Fruit fly (Drosophila melanogaster) whole organism, embryonic: ENCODE measurements around the gene CG10337.

Experiments used
- Adf1 ChIP-seq: fragments of 200-800 bp; sonication (Bioruptor generic); IDR thresholded peaks from 2 replicates; pipeline ENCODE4 v1.3.6; 2022; ENCODE audit warnings: missing biosample characterization, missing genetic modification characterization
- B-H2 ChIP-seq: fragments of 200-800 bp; sonication (Bioruptor generic); optimal IDR thresholded peaks from 2 replicates; lab custom pipeline; 2018; ENCODE audit warnings: missing biosample characterization, mild to moderate bottlenecking, missing genetic modification characterization
- BtbVII ChIP-seq: fragments of 200-800 bp; sonication (Bioruptor generic); optimal IDR thresholded peaks from 3 replicates; lab custom pipeline; 2017; ENCODE audit warnings: missing biosample characterization, mild to moderate bottlenecking, missing genetic modification characterization
- CG10209 ChIP-seq: fragments of 200-800 bp; sonication (Bioruptor generic); optimal IDR thresholded peaks from 3 replicates; lab custom pipeline; 2017; ENCODE audit warnings: missing biosample characterization, mild to moderate bottlenecking, missing genetic modification characterization, missing genetic modification reagents
- CG10431 ChIP-seq: fragments of 200-800 bp; sonication (Bioruptor generic); optimal IDR thresholded peaks from 3 replicates; lab custom pipeline; 2018; ENCODE audit warnings: missing biosample characterization, mild to moderate bottlenecking, missing genetic modification characterization
- CG10543 ChIP-seq: fragments of 200-800 bp; sonication (Bioruptor generic); optimal IDR thresholded peaks from 3 replicates; lab custom pipeline; 2017; ENCODE audit warnings: missing biosample characterization, mild to moderate bottlenecking, missing genetic modification characterization, moderate library complexity
- CG12769 ChIP-seq: fragments of 200-800 bp; sonication (Bioruptor generic); optimal IDR thresholded peaks from 2 replicates; lab custom pipeline; 2019; ENCODE audit warnings: missing biosample characterization, mild to moderate bottlenecking, missing genetic modification characterization, moderate library complexity
- CG13123 ChIP-seq: fragments of 200-800 bp; sonication (Bioruptor generic); optimal IDR thresholded peaks from 2 replicates; lab custom pipeline; 2016; ENCODE audit warnings: missing biosample characterization, missing genetic modification characterization
- CG13287 ChIP-seq: fragments of 200-800 bp; sonication (Bioruptor generic); IDR thresholded peaks from 2 replicates; pipeline ENCODE4 v1.3.6; 2022; ENCODE audit warnings: missing biosample characterization, missing genetic modification characterization; ENCODE audit not compliant: partially characterized antibody
- CG13894 ChIP-seq: fragments of 200-800 bp; sonication (Bioruptor generic); optimal IDR thresholded peaks from 3 replicates; lab custom pipeline; 2018; ENCODE audit warnings: missing biosample characterization, mild to moderate bottlenecking, missing genetic modification characterization, moderate library complexity
- CG15514 ChIP-seq: fragments of 200-800 bp; sonication (Bioruptor generic); optimal IDR thresholded peaks from 3 replicates; lab custom pipeline; 2017; ENCODE audit warnings: missing biosample characterization, missing genetic modification characterization, mild to moderate bottlenecking, moderate library complexity, missing genetic modification reagents
- CG2199 ChIP-seq: fragments of 200-800 bp; sonication (Bioruptor generic); IDR thresholded peaks from 3 replicates; pipeline ENCODE4 v1.3.6; 2022; ENCODE audit warnings: missing biosample characterization, missing genetic modification characterization
- CG34376 ChIP-seq: fragments of 200-800 bp; sonication (Bioruptor generic); optimal IDR thresholded peaks from 2 replicates; lab custom pipeline; 2018; ENCODE audit warnings: missing biosample characterization, mild to moderate bottlenecking, missing genetic modification characterization
- CG34422 ChIP-seq: fragments of 200-800 bp; sonication (Bioruptor generic); IDR thresholded peaks from 3 replicates; pipeline ENCODE4 v1.3.6; 2022; ENCODE audit warnings: missing biosample characterization, missing genetic modification characterization
- CG42726 ChIP-seq: fragments of 200-800 bp; sonication (Bioruptor generic); IDR thresholded peaks from 2 replicates; pipeline ENCODE4 v1.3.6; 2022; ENCODE audit warnings: missing biosample characterization, missing genetic modification characterization; ENCODE audit not compliant: partially characterized antibody
- CG4360 ChIP-seq: fragments of 200-800 bp; sonication (Bioruptor generic); IDR thresholded peaks from 2 replicates; pipeline ENCODE4 v1.3.6; 2022; ENCODE audit warnings: missing biosample characterization, missing genetic modification characterization
- CG5180 ChIP-seq: fragments of 200-800 bp; sonication (Bioruptor generic); optimal IDR thresholded peaks from 3 replicates; lab custom pipeline; 2017; ENCODE audit warnings: missing biosample characterization, missing genetic modification characterization, mild to moderate bottlenecking, moderate library complexity, missing genetic modification reagents
- CG7372 ChIP-seq: fragments of 200-800 bp; sonication (Bioruptor generic); IDR thresholded peaks from 2 replicates; pipeline ENCODE4 v1.3.6; 2022; ENCODE audit warnings: missing biosample characterization, missing genetic modification characterization
- CG8765 ChIP-seq: fragments of 200-800 bp; sonication (Bioruptor generic); IDR thresholded peaks from 2 replicates; pipeline ENCODE4 v1.3.6; 2022; ENCODE audit warnings: missing biosample characterization, missing genetic modification characterization
- CrebB ChIP-seq: fragments of 200-800 bp; sonication (Bioruptor generic); optimal IDR thresholded peaks from 3 replicates; lab custom pipeline; 2018; ENCODE audit warnings: missing biosample characterization, mild to moderate bottlenecking, missing genetic modification characterization
- Dbx ChIP-seq: fragments of 200-800 bp; sonication (Bioruptor generic); IDR thresholded peaks from 3 replicates; pipeline ENCODE4 v1.3.6; 2022; ENCODE audit warnings: missing biosample characterization, missing genetic modification characterization
- Deaf1 ChIP-seq: fragments of 200-800 bp; optimal IDR thresholded peaks from 3 replicates; lab custom pipeline; 2019; ENCODE audit warnings: missing biosample characterization, mild to moderate bottlenecking, missing genetic modification characterization, moderate library complexity
- E2f2 ChIP-seq: fragments of 200-800 bp; sonication (Bioruptor generic); IDR thresholded peaks from 2 replicates; pipeline ENCODE4 v1.3.6; 2022; ENCODE audit warnings: missing biosample characterization, missing genetic modification characterization
- HLHmδ ChIP-seq: fragments of 200-800 bp; sonication (Bioruptor generic); optimal IDR thresholded peaks from 2 replicates; lab custom pipeline; 2018; ENCODE audit warnings: missing biosample characterization, mild to moderate bottlenecking, missing genetic modification characterization, moderate library complexity
- Jarid2 ChIP-seq: fragments of 200-800 bp; sonication (Bioruptor generic); optimal IDR thresholded peaks from 3 replicates; lab custom pipeline; 2017; ENCODE audit warnings: mild to moderate bottlenecking, missing biosample characterization, missing genetic modification reagents, missing genetic modification characterization
- MTF-1 ChIP-seq: fragments of 200-800 bp; sonication (Bioruptor generic); optimal IDR thresholded peaks from 2 replicates; lab custom pipeline; 2018; ENCODE audit warnings: missing biosample characterization, mild to moderate bottlenecking, missing genetic modification characterization, borderline replicate concordance
- Med ChIP-seq: fragments of 200-800 bp; sonication (Bioruptor generic); peaks from one replicate; lab custom pipeline; 2016; ENCODE audit warnings: missing biosample characterization, missing genetic modification characterization, mild to moderate bottlenecking, inconsistent platforms, moderate library complexity
- Pdp1 ChIP-seq, 2 experiments: fragments of 200-800 bp; sonication (Bioruptor generic); optimal IDR thresholded peaks; 3 replicates each; lab custom pipeline; 2016; ENCODE audit warnings: missing biosample characterization in 2 of 2, missing genetic modification characterization in 2 of 2, mild to moderate bottlenecking in 1 of 2, moderate library complexity in 1 of 2
- Tbp ChIP-seq: fragments of >200 bp; optimal IDR thresholded peaks from 2 replicates; lab custom pipeline; 2018; ENCODE audit warnings: missing biosample characterization, missing genetic modification characterization
- Trl ChIP-seq, 3 experiments: fragments of >200 bp in 2 of 3; fragments of 200-800 bp in 1 of 3; sonication (Bioruptor generic) in 1 of 3; optimal IDR thresholded peaks; 2 replicates in 1 of 3; 3 replicates in 2 of 3; lab custom pipeline; 2016 to 2017; ENCODE audit warnings: missing biosample characterization in 1 of 3, missing genetic modification characterization in 1 of 3
- Xrp1 ChIP-seq: fragments of 200-800 bp; sonication (Bioruptor generic); IDR thresholded peaks from 2 replicates; pipeline ENCODE4 v1.3.6; 2022; ENCODE audit warnings: missing biosample characterization, missing genetic modification characterization
- abd-A ChIP-seq: fragments of 200-800 bp; sonication (Bioruptor generic); optimal IDR thresholded peaks from 3 replicates; lab custom pipeline; 2019; ENCODE audit warnings: missing biosample characterization, mild to moderate bottlenecking, missing genetic modification characterization, moderate library complexity
- chinmo ChIP-seq: fragments of 200-800 bp; sonication (Bioruptor generic); IDR thresholded peaks from 4 replicates; pipeline ENCODE4 v1.3.6; 2022; ENCODE audit warnings: missing biosample characterization, missing genetic modification characterization; ENCODE audit not compliant: partially characterized antibody
- eve ChIP-seq, 2 experiments: fragments of >200 bp; optimal IDR thresholded peaks; 2 replicates each; lab custom pipeline; 2017; ENCODE audit warnings: missing biosample characterization in 2 of 2, missing genetic modification characterization in 2 of 2
- exex ChIP-seq: fragments of 200-800 bp; sonication (Bioruptor generic); optimal IDR thresholded peaks from 4 replicates; lab custom pipeline; 2018; ENCODE audit warnings: missing biosample characterization, mild to moderate bottlenecking, missing genetic modification characterization, moderate library complexity
- gcm ChIP-seq: fragments of 200-800 bp; sonication (Bioruptor generic); optimal IDR thresholded peaks from 2 replicates; lab custom pipeline; 2019; ENCODE audit warnings: missing biosample characterization, mild to moderate bottlenecking, missing genetic modification characterization, moderate library complexity
- kay ChIP-seq: fragments of 200-800 bp; sonication (Bioruptor generic); optimal IDR thresholded peaks from 2 replicates; lab custom pipeline; 2016; ENCODE audit warnings: missing biosample characterization, missing genetic modification characterization
- nom ChIP-seq: fragments of 200-800 bp; sonication (Bioruptor generic); optimal IDR thresholded peaks from 2 replicates; lab custom pipeline; 2017; ENCODE audit warnings: missing biosample characterization, missing genetic modification characterization, mild to moderate bottlenecking, moderate library complexity, missing genetic modification reagents
- oc ChIP-seq: fragments of 200-800 bp; sonication (Bioruptor generic); optimal IDR thresholded peaks from 2 replicates; lab custom pipeline; 2018; ENCODE audit warnings: missing biosample characterization, mild to moderate bottlenecking, missing genetic modification characterization, moderate library complexity
- odd ChIP-seq: fragments of 200-800 bp; sonication (Bioruptor generic); optimal IDR thresholded peaks from 2 replicates; lab custom pipeline; 2017; ENCODE audit warnings: missing biosample characterization, mild to moderate bottlenecking, missing genetic modification characterization
- pho ChIP-seq: fragments of 200-800 bp; sonication (Bioruptor generic); optimal IDR thresholded peaks from 2 replicates; lab custom pipeline; 2016; ENCODE audit warnings: missing biosample characterization, missing genetic modification characterization
- pita ChIP-seq: fragments of 200-800 bp; sonication (Bioruptor generic); optimal IDR thresholded peaks from 2 replicates; lab custom pipeline; 2017; ENCODE audit warnings: missing biosample characterization, mild to moderate bottlenecking, missing genetic modification characterization
- rib ChIP-seq: fragments of 200-800 bp; sonication (Bioruptor generic); IDR thresholded peaks from 2 replicates; pipeline ENCODE4 v1.3.6; 2022; ENCODE audit warnings: missing biosample characterization, missing genetic modification characterization
- sug ChIP-seq: fragments of 200-800 bp; optimal IDR thresholded peaks from 2 replicates; lab custom pipeline; 2019; ENCODE audit warnings: missing biosample characterization, mild to moderate bottlenecking, missing genetic modification characterization, moderate library complexity
- tin ChIP-seq: fragments of 200-800 bp; sonication (Bioruptor generic); optimal IDR thresholded peaks from 3 replicates; lab custom pipeline; 2016; ENCODE audit warnings: missing biosample characterization, missing genetic modification characterization
- tll ChIP-seq, 2 experiments: fragments of 200-800 bp in 1 of 2; fragments of >200 bp in 1 of 2; sonication (Bioruptor generic) in 1 of 2; optimal IDR thresholded peaks; 2 replicates each; lab custom pipeline; 2017 to 2019; ENCODE audit warnings: missing biosample characterization in 2 of 2, missing genetic modification characterization in 2 of 2, mild to moderate bottlenecking in 1 of 2, moderate library complexity in 1 of 2
- zen2 ChIP-seq: fragments of 200-800 bp; sonication (Bioruptor generic); IDR thresholded peaks from 3 replicates; pipeline ENCODE4 v1.3.6; 2022; ENCODE audit warnings: missing biosample characterization, missing genetic modification characterization; ENCODE audit not compliant: partially characterized antibody

Gene CG10337

dm6 chr2L:19549412-19549811 is 2.7 kb upstream of the CG10337 start (continued):
- TF ChIP-seq Xrp1 (GFP tag; lab: Robert Waterston, UW) (0 out of 2 replicates have a peak, but pooled peaks have one; percentile 7), Adf1 (GFP tag; lab: Robert Waterston, UW) (peak; percentile 44; the same call in 1 of the 2 replicates), Pdp1 (GFP tag; optimal IDR thresholded peaks at IDR 0.05; lab: Kevin White, UChicago) (peak in 1 of 2 experiments; percentile 13), pita (GFP tag; lab: Kevin White, UChicago) (no peak), CG34376 (GFP tag; lab: Kevin White, UChicago) (peak; percentile 92), tll (GFP tag; optimal IDR thresholded peaks at IDR 0.05; lab: Kevin White, UChicago) (no peak), odd (peak; percentile 23), sug (tag; lab: Kevin White, UChicago) (peak; percentile 72), CG7372 (GFP tag; lab: Robert Waterston, UW) (no peak), HLHmδ (no peak), CG34422 (GFP tag; lab: Robert Waterston, UW) (peak; percentile 44; the same call in 1 of the 3 replicates), CG10209 (GFP tag; lab: Kevin White, UChicago) (no peak), Tbp (GFP tag; lab: Kevin White, UChicago) (no peak), E2f2 (GFP tag; lab: Robert Waterston, UW) (peak; percentile 8; the same call in 1 of the 2 replicates), B-H2 (GFP tag; lab: Kevin White, UChicago) (peak; percentile 1), CG4360 (GFP tag; lab: Robert Waterston, UW) (peak; percentile 47), pho (GFP tag; lab: Kevin White, UChicago) (peak; percentile 10), zen2 (peak; percentile 19; the same call in 1 of the 3 replicates), CG2199 (peak; percentile 61; the same call in 1 of the 3 replicates), CG42726 (GFP tag; lab: Robert Waterston, UW) (0 out of 2 replicates have a peak, but pooled peaks have one; percentile 37), CG12769 (tag; lab: Kevin White, UChicago) (no peak), nom (GFP tag; lab: Kevin White, UChicago) (peak; percentile 78), Deaf1 (tag; lab: Kevin White, UChicago) (peak; percentile 95), CG15514 (peak; percentile 54), Dbx (GFP tag; lab: Robert Waterston, UW) (peak; percentile 46; the same call in 1 of the 3 replicates), chinmo (peak; percentile 88; the same call in 2 of the 4 replicates), abd-A (tag; lab: Kevin White, UChicago) (peak; percentile 84), CG5180 (peak; percentile 92), CG10543 (GFP tag; lab: Kevin White, UChicago) (peak; percentile 88), oc (tag; lab: Kevin White, UChicago) (peak; percentile 62), Jarid2 (peak; percentile 81), rib (GFP tag; lab: Robert Waterston, UW) (0 out of 2 replicates have a peak, but pooled peaks have one; percentile 18), CG13287 (GFP tag; lab: Robert Waterston, UW) (peak; percentile 21; the same call in 1 of the 2 replicates)

dm6 chr2L:19548158-19548557 is 1.4 kb upstream of the CG10337 start, which contains the start of gene Tep4:
Tep4 (plus strand) TSS chr2L:19548507.
- TF ChIP-seq Pdp1 (GFP tag; optimal IDR thresholded peaks at IDR 0.05; lab: Kevin White, UChicago) (peak in 1 of 2 experiments; percentile 39), CG13287 (GFP tag; lab: Robert Waterston, UW) (no peak; the same call in 1 of the 2 replicates), MTF-1 (GFP tag; lab: Kevin White, UChicago) (no peak), CG8765 (GFP tag; lab: Robert Waterston, UW) (no peak), exex (peak; percentile 36), eve (GFP tag; optimal IDR thresholded peaks at IDR 0.05; lab: Kevin White, UChicago) (peak in 1 of 2 experiments; percentile 38), CG13894 (tag; lab: Kevin White, UChicago) (peak; percentile 29), BtbVII (peak; percentile 86), CG10431 (GFP tag; lab: Kevin White, UChicago) (no peak), Med (GFP tag; lab: Kevin White, UChicago) (peak; percentile 44), CG34376 (GFP tag; lab: Kevin White, UChicago) (peak; percentile 42), kay (GFP tag; lab: Kevin White, UChicago) (peak; percentile 56), Trl (optimal IDR thresholded peaks at IDR 0.05; lab: Kevin White, UChicago) (peak; percentile 59 to 87), Trl (GFP tag; optimal IDR thresholded peaks at IDR 0.05; lab: Kevin White, UChicago) (no peak), chinmo (peak; percentile 92; the same call in 3 of the 4 replicates), CrebB (tag; lab: Kevin White, UChicago) (peak; percentile 54), CG13123 (GFP tag; lab: Kevin White, UChicago) (no peak), tin (no peak), gcm (GFP tag; lab: Kevin White, UChicago) (no peak), oc (tag; lab: Kevin White, UChicago) (no peak)
